Worm (Caenorhabditis elegans) whole organism, L4/young adult: ENCODE measurements around the gene T19C4.1.

ENCODE experiments used
- W03F9.2 ChIP-seq: fragments of 150-350 bp; optimal IDR thresholded peaks from 2 replicates; lab custom pipeline; 2014; ENCODE audit warnings: missing biosample characterization, missing genetic modification characterization
- dao-5 ChIP-seq: sonication (generic microtip); optimal IDR thresholded peaks from 2 replicates; lab custom pipeline; 2016; ENCODE audit warnings: missing genotype, missing genetic modification characterization, moderate library complexity, missing compliant biosample characterization
- him-1 ChIP-seq: sonication (generic microtip); optimal IDR thresholded peaks from 2 replicates; lab custom pipeline; 2016; ENCODE audit warnings: missing genotype, missing genetic modification reagents, missing genetic modification characterization, missing compliant biosample characterization

ce11 chrV:11174663-11175062 is 25.2 kb downstream of the T19C4.1 start:
- TF ChIP-seq him-1 (no peak), dao-5 (no peak), W03F9.2 (tag; lab: Kevin White, UChicago) (no peak)
